Fruit fly (Drosophila melanogaster) whole organism, embryonic: ENCODE results near the gene CG11839.

ENCODE experiments used
- Ada2b ChIP-seq: fragments of 200-800 bp; sonication (Bioruptor generic); IDR thresholded peaks from 2 replicates; pipeline ENCODE4 v1.3.6; 2022; ENCODE audit warnings: missing biosample characterization, missing genetic modification characterization
- Atf6 ChIP-seq: fragments of 200-800 bp; sonication (Bioruptor generic); IDR thresholded peaks from 2 replicates; pipeline ENCODE4 v1.3.6; 2022; ENCODE audit warnings: missing biosample characterization, missing genetic modification characterization
- BEAF-32 ChIP-seq: fragments of 200-800 bp; sonication (Bioruptor generic); optimal IDR thresholded peaks from 3 replicates; lab custom pipeline; 2017; ENCODE audit warnings: missing biosample characterization, missing genetic modification characterization, mild to moderate bottlenecking, moderate library complexity, missing genetic modification reagents
- Blimp-1 ChIP-seq: fragments of 200-800 bp; sonication (Bioruptor generic); optimal IDR thresholded peaks from 3 replicates; lab custom pipeline; 2018; ENCODE audit warnings: missing biosample characterization, missing genetic modification characterization, mild to moderate bottlenecking, moderate library complexity, missing genetic modification reagents
- BtbVII ChIP-seq: fragments of 200-800 bp; sonication (Bioruptor generic); optimal IDR thresholded peaks from 3 replicates; lab custom pipeline; 2017; ENCODE audit warnings: missing biosample characterization, mild to moderate bottlenecking, missing genetic modification characterization
- CG11093 ChIP-seq: fragments of 200-800 bp; sonication (Bioruptor generic); IDR thresholded peaks from 3 replicates; pipeline ENCODE4 v1.3.6; 2022; ENCODE audit warnings: missing biosample characterization, missing genetic modification characterization
- CG11398 ChIP-seq: fragments of 200-800 bp; sonication (Bioruptor generic); optimal IDR thresholded peaks from 2 replicates; lab custom pipeline; 2016; ENCODE audit warnings: missing biosample characterization, missing genetic modification characterization
- CG12104 ChIP-seq: fragments of 200-800 bp; sonication (Bioruptor generic); optimal IDR thresholded peaks from 3 replicates; lab custom pipeline; 2016; ENCODE audit warnings: missing biosample characterization, missing genetic modification characterization
- CG12659 ChIP-seq: fragments of 200-800 bp; sonication (Bioruptor generic); optimal IDR thresholded peaks from 3 replicates; lab custom pipeline; 2017; ENCODE audit warnings: mild to moderate bottlenecking, missing biosample characterization, missing genetic modification reagents, missing genetic modification characterization
- CG13296 ChIP-seq: fragments of 200-800 bp; sonication (Bioruptor generic); optimal IDR thresholded peaks from 3 replicates; lab custom pipeline; 2018; ENCODE audit warnings: missing biosample characterization, mild to moderate bottlenecking, missing genetic modification characterization
- CG13424 ChIP-seq: fragments of 200-800 bp; sonication (Bioruptor generic); optimal IDR thresholded peaks from 2 replicates; lab custom pipeline; 2019; ENCODE audit warnings: missing biosample characterization, mild to moderate bottlenecking, missing genetic modification characterization, moderate library complexity
- CG17361 ChIP-seq: fragments of 200-800 bp; sonication (Bioruptor generic); IDR thresholded peaks from 3 replicates; pipeline ENCODE4 v1.3.6; 2022; ENCODE audit warnings: missing biosample characterization, missing genetic modification characterization
- CG18619 ChIP-seq: fragments of 200-800 bp; sonication (Bioruptor generic); optimal IDR thresholded peaks from 3 replicates; lab custom pipeline; 2017; ENCODE audit warnings: missing biosample characterization, mild to moderate bottlenecking, missing genetic modification characterization
- CG2199 ChIP-seq: fragments of 200-800 bp; sonication (Bioruptor generic); IDR thresholded peaks from 3 replicates; pipeline ENCODE4 v1.3.6; 2022; ENCODE audit warnings: missing biosample characterization, missing genetic modification characterization
- CG31224 ChIP-seq: fragments of 200-800 bp; sonication (Bioruptor generic); IDR thresholded peaks from 2 replicates; pipeline ENCODE4 v1.3.6; 2022; ENCODE audit warnings: missing biosample characterization, missing genetic modification characterization
- CG3847 ChIP-seq: fragments of 200-800 bp; sonication (Bioruptor generic); IDR thresholded peaks from 2 replicates; pipeline ENCODE4 v1.3.6; 2022; ENCODE audit warnings: missing biosample characterization, missing genetic modification characterization
- CG4282 ChIP-seq: fragments of 200-800 bp; sonication (Bioruptor generic); optimal IDR thresholded peaks from 2 replicates; lab custom pipeline; 2016; ENCODE audit warnings: missing biosample characterization, missing genetic modification characterization
- CG4617 ChIP-seq: fragments of 200-800 bp; sonication (Bioruptor generic); optimal IDR thresholded peaks from 3 replicates; lab custom pipeline; 2016; ENCODE audit warnings: missing biosample characterization, missing genetic modification characterization, borderline replicate concordance
- CG5180 ChIP-seq: fragments of 200-800 bp; sonication (Bioruptor generic); optimal IDR thresholded peaks from 3 replicates; lab custom pipeline; 2017; ENCODE audit warnings: missing biosample characterization, missing genetic modification characterization, mild to moderate bottlenecking, moderate library complexity, missing genetic modification reagents
- CG5953 ChIP-seq: fragments of 200-800 bp; sonication (Bioruptor generic); IDR thresholded peaks from 2 replicates; pipeline ENCODE4 v1.3.6; 2022; ENCODE audit warnings: missing biosample characterization, missing genetic modification characterization
- CG6272 ChIP-seq: fragments of 200-800 bp; sonication (Bioruptor generic); IDR thresholded peaks from 2 replicates; pipeline ENCODE4 v1.3.6; 2022; ENCODE audit warnings: missing biosample characterization, missing genetic modification characterization
- CG7271 ChIP-seq: fragments of 200-800 bp; sonication (Bioruptor generic); optimal IDR thresholded peaks from 2 replicates; lab custom pipeline; 2018; ENCODE audit warnings: missing biosample characterization, mild to moderate bottlenecking, missing genetic modification characterization, moderate library complexity
- Hey ChIP-seq: fragments of 200-800 bp; sonication (Bioruptor generic); optimal IDR thresholded peaks from 3 replicates; lab custom pipeline; 2018; ENCODE audit warnings: missing biosample characterization, mild to moderate bottlenecking, missing genetic modification characterization
- HmgD ChIP-seq: fragments of 200-800 bp; sonication (Bioruptor generic); optimal IDR thresholded peaks from 3 replicates; lab custom pipeline; 2016; ENCODE audit warnings: missing biosample characterization, missing genetic modification characterization
- Hr78 ChIP-seq, 2 experiments: fragments of 200-800 bp in 1 of 2; fragments of >200 bp in 1 of 2; sonication (Bioruptor generic) in 1 of 2; optimal IDR thresholded peaks; 2 replicates each; lab custom pipeline; 2017 to 2019; ENCODE audit warnings: missing biosample characterization in 2 of 2, missing genetic modification characterization in 2 of 2, mild to moderate bottlenecking in 1 of 2, moderate library complexity in 1 of 2
- Kr ChIP-seq: fragments of 200-800 bp; sonication (Bioruptor generic); optimal IDR thresholded peaks from 2 replicates; lab custom pipeline; 2017; ENCODE audit warnings: missing biosample characterization, mild to moderate bottlenecking, missing genetic modification characterization
- Lim3 ChIP-seq: fragments of 200-800 bp; sonication (Bioruptor generic); IDR thresholded peaks from 2 replicates; pipeline ENCODE4 v1.3.6; 2022; ENCODE audit warnings: missing biosample characterization, missing genetic modification characterization
- Mad ChIP-seq: fragments of 200-800 bp; sonication (Bioruptor generic); optimal IDR thresholded peaks from 2 replicates; lab custom pipeline; 2016; ENCODE audit warnings: missing biosample characterization, missing genetic modification characterization
- Mes4 ChIP-seq: fragments of 200-800 bp; sonication (Bioruptor generic); optimal IDR thresholded peaks from 2 replicates; lab custom pipeline; 2016; ENCODE audit warnings: missing biosample characterization, missing genetic modification characterization
- NC2α ChIP-seq: fragments of 200-800 bp; sonication (Bioruptor generic); optimal IDR thresholded peaks from 2 replicates; lab custom pipeline; 2016; ENCODE audit warnings: missing biosample characterization, missing genetic modification characterization
- Ptx1 ChIP-seq: fragments of 200-800 bp; sonication (Bioruptor generic); IDR thresholded peaks from 2 replicates; pipeline ENCODE4 v1.3.6; 2022; ENCODE audit warnings: missing biosample characterization, missing genetic modification characterization
- ash1 ChIP-seq: fragments of 200-800 bp; sonication (Bioruptor generic); optimal IDR thresholded peaks from 2 replicates; lab custom pipeline; 2018; ENCODE audit warnings: missing biosample characterization, mild to moderate bottlenecking, missing genetic modification characterization
- bsh ChIP-seq, 2 experiments: fragments of 200-800 bp; sonication (Bioruptor generic); optimal IDR thresholded peaks; 2 replicates each; lab custom pipeline; 2017 to 2018; ENCODE audit warnings: mild to moderate bottlenecking in 2 of 2, missing biosample characterization in 2 of 2, missing genetic modification characterization in 2 of 2, moderate library complexity in 1 of 2
- caup ChIP-seq: fragments of 200-800 bp; sonication (Bioruptor generic); optimal IDR thresholded peaks from 3 replicates; lab custom pipeline; 2017; ENCODE audit warnings: missing biosample characterization, mild to moderate bottlenecking, missing genetic modification characterization, moderate library complexity; ENCODE audit not compliant: severe bottlenecking
- crp ChIP-seq, 2 experiments: fragments of 200-800 bp; sonication (Bioruptor generic); optimal IDR thresholded peaks; 2 replicates in 1 of 2; 3 replicates in 1 of 2; lab custom pipeline; 2017; ENCODE audit warnings: missing biosample characterization in 2 of 2, missing genetic modification characterization in 2 of 2, mild to moderate bottlenecking in 1 of 2, moderate library complexity in 1 of 2
- dpn ChIP-seq, 2 experiments: fragments of 200-800 bp; sonication (Bioruptor generic); optimal IDR thresholded peaks; 3 replicates each; lab custom pipeline; 2016; ENCODE audit warnings: missing biosample characterization in 2 of 2, missing genetic modification characterization in 2 of 2
- ewg ChIP-seq: fragments of 200-800 bp; sonication (Bioruptor generic); optimal IDR thresholded peaks from 3 replicates; lab custom pipeline; 2017; ENCODE audit warnings: mild to moderate bottlenecking, missing biosample characterization, missing genetic modification reagents, missing genetic modification characterization
- ham ChIP-seq: fragments of 200-800 bp; sonication (Bioruptor generic); IDR thresholded peaks from 2 replicates; pipeline ENCODE4 v1.3.6; 2022; ENCODE audit warnings: missing biosample characterization, missing genetic modification characterization
- jing ChIP-seq: fragments of 200-800 bp; sonication (Bioruptor generic); optimal IDR thresholded peaks from 2 replicates; lab custom pipeline; 2018; ENCODE audit warnings: missing biosample characterization, mild to moderate bottlenecking, missing genetic modification characterization
- kah ChIP-seq: fragments of 200-800 bp; sonication (Bioruptor generic); optimal IDR thresholded peaks from 2 replicates; lab custom pipeline; 2018; ENCODE audit warnings: missing biosample characterization, mild to moderate bottlenecking, missing genetic modification characterization
- lilli ChIP-seq: fragments of 200-800 bp; sonication (Bioruptor generic); optimal IDR thresholded peaks from 3 replicates; lab custom pipeline; 2016; ENCODE audit warnings: missing biosample characterization, missing genetic modification characterization
- lola ChIP-seq, 3 experiments: fragments of >200 bp in 2 of 3; fragments of 200-800 bp in 1 of 3; sonication (Bioruptor generic) in 1 of 3; optimal IDR thresholded peaks; 2 replicates each; lab custom pipeline; 2017 to 2019; ENCODE audit warnings: missing biosample characterization in 3 of 3, missing genetic modification characterization in 3 of 3, mild to moderate bottlenecking in 1 of 3, moderate library complexity in 1 of 3
- nerfin-1 ChIP-seq: fragments of 200-800 bp; sonication (Bioruptor generic); optimal IDR thresholded peaks from 3 replicates; lab custom pipeline; 2019; ENCODE audit warnings: missing biosample characterization, mild to moderate bottlenecking, missing genetic modification characterization, moderate library complexity
- pfk ChIP-seq: fragments of 200-800 bp; sonication (Bioruptor generic); optimal IDR thresholded peaks from 2 replicates; lab custom pipeline; 2018; ENCODE audit warnings: missing biosample characterization, mild to moderate bottlenecking, missing genetic modification characterization, moderate library complexity
- psq ChIP-seq: fragments of 200-800 bp; sonication (Bioruptor generic); optimal IDR thresholded peaks from 2 replicates; lab custom pipeline; 2017; ENCODE audit warnings: missing biosample characterization, missing genetic modification characterization
- ranshi ChIP-seq: fragments of 200-800 bp; sonication (Bioruptor generic); IDR thresholded peaks from 2 replicates; pipeline ENCODE4 v1.3.6; 2022; ENCODE audit warnings: missing biosample characterization, missing genetic modification characterization
- so ChIP-seq: fragments of 200-800 bp; sonication (Bioruptor generic); IDR thresholded peaks from 3 replicates; pipeline ENCODE4 v1.3.6; 2022; ENCODE audit warnings: missing biosample characterization, missing genetic modification characterization
- tgo ChIP-seq: fragments of 200-800 bp; sonication (Bioruptor generic); IDR thresholded peaks from 3 replicates; pipeline ENCODE4 v1.3.6; 2022; ENCODE audit warnings: missing biosample characterization, missing genetic modification characterization
- tin ChIP-seq: fragments of 200-800 bp; sonication (Bioruptor generic); optimal IDR thresholded peaks from 3 replicates; lab custom pipeline; 2016; ENCODE audit warnings: missing biosample characterization, missing genetic modification characterization
- vfl ChIP-seq: fragments of 200-800 bp; sonication (Bioruptor generic); optimal IDR thresholded peaks from 2 replicates; lab custom pipeline; 2016; ENCODE audit warnings: missing biosample characterization, missing genetic modification characterization
- yki ChIP-seq: fragments of >200 bp; optimal IDR thresholded peaks from 3 replicates; lab custom pipeline; 2018

Gene CG11839

dm6 chr3R:25047504-25047903 is 22.2 kb upstream of the CG11839 start, which contains the start of gene CG11790 (continued):
- TF ChIP-seq ewg (GFP tag; lab: Kevin White, UChicago) (no peak), crp (GFP tag; optimal IDR thresholded peaks at IDR 0.05; lab: Kevin White, UChicago) (no peak), CG4617 (GFP tag; lab: Kevin White, UChicago) (peak; percentile 10), Ada2b (no peak), CG4282 (GFP tag; lab: Kevin White, UChicago) (no peak), Hr78 (GFP tag; optimal IDR thresholded peaks at IDR 0.05; lab: Kevin White, UChicago) (no peak), CG13424 (no peak), Atf6 (GFP tag; lab: Robert Waterston, UW) (no peak), tgo (GFP tag; lab: Robert Waterston, UW) (no peak), NC2α (GFP tag; lab: Kevin White, UChicago) (no peak), BtbVII (GFP tag; lab: Kevin White, UChicago) (no peak), CG5953 (GFP tag; lab: Robert Waterston, UW) (no peak), Hey (tag; lab: Kevin White, UChicago) (no peak), bsh (GFP tag; optimal IDR thresholded peaks at IDR 0.05; lab: Kevin White, UChicago) (no peak), pfk (GFP tag; lab: Kevin White, UChicago) (peak; percentile 8), yki (lab: Kevin White, UChicago) (no peak), CG31224 (GFP tag; lab: Robert Waterston, UW) (no peak), CG2199 (no peak), CG11398 (GFP tag; lab: Kevin White, UChicago) (no peak), CG13296 (GFP tag; lab: Kevin White, UChicago) (peak; percentile 2), lola (GFP tag; optimal IDR thresholded peaks at IDR 0.05; lab: Kevin White, UChicago) (no peak), CG7271 (tag; lab: Kevin White, UChicago) (no peak), CG11093 (GFP tag; lab: Robert Waterston, UW) (no peak), ham (GFP tag; lab: Robert Waterston, UW) (no peak), so (GFP tag; lab: Robert Waterston, UW) (peak; percentile 47; the same call in 1 of the 3 replicates), Mad (GFP tag; lab: Kevin White, UChicago) (no peak), ash1 (no peak), kah (GFP tag; lab: Kevin White, UChicago) (no peak), Mes4 (GFP tag; lab: Kevin White, UChicago) (no peak), BEAF-32 (GFP tag; lab: Kevin White, UChicago) (peak; percentile 74), jing (GFP tag; lab: Kevin White, UChicago) (no peak), Lim3 (no peak), CG18619 (GFP tag; lab: Kevin White, UChicago) (no peak), CG6272 (no peak), Ptx1 (no peak), CG3847 (GFP tag; lab: Robert Waterston, UW) (no peak), Blimp-1 (GFP tag; lab: Kevin White, UChicago) (no peak), vfl (GFP tag; lab: Kevin White, UChicago) (no peak), caup (GFP tag; lab: Kevin White, UChicago) (no peak), dpn (GFP tag; optimal IDR thresholded peaks at IDR 0.05; lab: Kevin White, UChicago) (no peak), psq (GFP tag; lab: Kevin White, UChicago) (no peak), CG5180 (no peak), CG12659 (no peak), CG17361 (GFP tag; lab: Robert Waterston, UW) (no peak), ranshi (GFP tag; lab: Robert Waterston, UW) (no peak), Kr (GFP tag; lab: Kevin White, UChicago) (no peak), HmgD (no peak), lilli (GFP tag; lab: Kevin White, UChicago) (peak; percentile 7), nerfin-1 (tag; lab: Kevin White, UChicago) (no peak), tin (GFP tag; lab: Kevin White, UChicago) (no peak), CG12104 (GFP tag; lab: Kevin White, UChicago) (no peak)
